Fruit fly (Drosophila melanogaster) Kc167 (cell line): ENCODE results near the gene Cyp6d4.

ENCODE experiments used
- Myc ChIP-seq: fragments of >200 bp; optimal IDR thresholded peaks from 2 replicates; lab custom pipeline; 2017; ENCODE audit warnings: missing external identifiers
- psq ChIP-seq: fragments of >200 bp; optimal IDR thresholded peaks from 2 replicates; lab custom pipeline; 2017; ENCODE audit warnings: missing external identifiers
- ttk ChIP-seq: sonication (Bioruptor generic); optimal IDR thresholded peaks from 2 replicates; lab custom pipeline; 2017; ENCODE audit warnings: missing external identifiers

- TF ChIP-seq psq (lab: Kevin White, UChicago) (no peak), ttk (lab: Kevin White, UChicago) (no peak), Myc (lab: Kevin White, UChicago) (no peak)
These were observed 3.5 kb upstream of the Cyp6d4 start, which contains the start of gene cd for dm6 chr3R:22694659-22695058.
